Fruit fly (Drosophila melanogaster) whole organism, embryonic: Measurements from ENCODE around the gene CG34148.
A peak's percentile ranks its signal among the peaks of the same experiment; 100 is the strongest.

Source experiments
- Ada2b ChIP-seq: fragments of 200-800 bp; sonication (Bioruptor generic); IDR thresholded peaks from 2 replicates; pipeline ENCODE4 v1.3.6; 2022; ENCODE audit warnings: missing biosample characterization, missing genetic modification characterization
- Aef1 ChIP-seq: fragments of 200-800 bp; sonication (Bioruptor generic); IDR thresholded peaks from 3 replicates; pipeline ENCODE4 v1.3.6; 2022; ENCODE audit warnings: missing biosample characterization, missing genetic modification characterization
- CG10267 ChIP-seq: fragments of 200-800 bp; sonication (Bioruptor generic); optimal IDR thresholded peaks from 2 replicates; lab custom pipeline; 2018; ENCODE audit warnings: missing biosample characterization, mild to moderate bottlenecking, missing genetic modification characterization, moderate library complexity
- CG10366 ChIP-seq: fragments of 200-800 bp; sonication (Bioruptor generic); IDR thresholded peaks from 2 replicates; pipeline ENCODE4 v1.3.6; 2022; ENCODE audit warnings: missing biosample characterization, missing genetic modification characterization
- CG10959 ChIP-seq: fragments of 200-800 bp; sonication (Bioruptor generic); IDR thresholded peaks from 2 replicates; pipeline ENCODE4 v1.3.6; 2022; ENCODE audit warnings: missing biosample characterization, missing genetic modification characterization
- CG11560 ChIP-seq: fragments of 200-800 bp; sonication (Bioruptor generic); IDR thresholded peaks from 3 replicates; pipeline ENCODE4 v1.3.6; 2022; ENCODE audit warnings: missing biosample characterization, missing genetic modification characterization
- CG11695 ChIP-seq: fragments of 200-800 bp; sonication (Bioruptor generic); IDR thresholded peaks from 3 replicates; pipeline ENCODE4 v1.3.6; 2022; ENCODE audit warnings: missing biosample characterization, missing genetic modification characterization
- CG12236 ChIP-seq: fragments of 200-800 bp; sonication (Bioruptor generic); optimal IDR thresholded peaks from 2 replicates; lab custom pipeline; 2016; ENCODE audit warnings: missing biosample characterization, missing genetic modification characterization
- CG1233 ChIP-seq: fragments of 200-800 bp; sonication (Bioruptor generic); optimal IDR thresholded peaks from 4 replicates; lab custom pipeline; 2018; ENCODE audit warnings: missing biosample characterization, mild to moderate bottlenecking, missing genetic modification characterization
- CG12391 ChIP-seq: fragments of 200-800 bp; sonication (Bioruptor generic); optimal IDR thresholded peaks from 3 replicates; lab custom pipeline; 2018; ENCODE audit warnings: missing biosample characterization, mild to moderate bottlenecking, missing genetic modification characterization, moderate library complexity
- CG13123 ChIP-seq: fragments of 200-800 bp; sonication (Bioruptor generic); optimal IDR thresholded peaks from 2 replicates; lab custom pipeline; 2016; ENCODE audit warnings: missing biosample characterization, missing genetic modification characterization
- CG14441 ChIP-seq: fragments of 200-800 bp; sonication (Bioruptor generic); IDR thresholded peaks from 2 replicates; pipeline ENCODE4 v1.3.6; 2022; ENCODE audit warnings: missing biosample characterization, missing genetic modification characterization
- CG1529 ChIP-seq: fragments of 200-800 bp; sonication (Bioruptor generic); optimal IDR thresholded peaks from 3 replicates; lab custom pipeline; 2018; ENCODE audit warnings: missing biosample characterization, missing genetic modification characterization
- CG15479 ChIP-seq: fragments of 200-800 bp; sonication (Bioruptor generic); optimal IDR thresholded peaks from 3 replicates; lab custom pipeline; 2019; ENCODE audit warnings: missing biosample characterization, mild to moderate bottlenecking, missing genetic modification characterization, moderate library complexity
- CG1832 ChIP-seq: fragments of 200-800 bp; sonication (Bioruptor generic); optimal IDR thresholded peaks from 2 replicates; lab custom pipeline; 2017; ENCODE audit warnings: missing biosample characterization, mild to moderate bottlenecking, missing genetic modification characterization, inconsistent platforms
- CG30403 ChIP-seq: fragments of 200-800 bp; sonication (Bioruptor generic); optimal IDR thresholded peaks from 3 replicates; lab custom pipeline; 2016; ENCODE audit warnings: missing biosample characterization, missing genetic modification characterization
- CG31365 ChIP-seq: fragments of 200-800 bp; sonication (Bioruptor generic); optimal IDR thresholded peaks from 2 replicates; lab custom pipeline; 2018; ENCODE audit warnings: missing biosample characterization, mild to moderate bottlenecking, missing genetic modification characterization
- CG34376 ChIP-seq: fragments of 200-800 bp; sonication (Bioruptor generic); optimal IDR thresholded peaks from 2 replicates; lab custom pipeline; 2018; ENCODE audit warnings: missing biosample characterization, mild to moderate bottlenecking, missing genetic modification characterization
- CG3838 ChIP-seq: fragments of 200-800 bp; sonication (Bioruptor generic); optimal IDR thresholded peaks from 3 replicates; lab custom pipeline; 2016; ENCODE audit warnings: missing biosample characterization, missing genetic modification characterization
- CG4404 ChIP-seq: fragments of 200-800 bp; sonication (Bioruptor generic); IDR thresholded peaks from 2 replicates; pipeline ENCODE4 v1.3.6; 2022; ENCODE audit warnings: missing biosample characterization, missing genetic modification characterization
- CG5953 ChIP-seq: fragments of 200-800 bp; sonication (Bioruptor generic); IDR thresholded peaks from 2 replicates; pipeline ENCODE4 v1.3.6; 2022; ENCODE audit warnings: missing biosample characterization, missing genetic modification characterization
- CG6175 ChIP-seq: fragments of 200-800 bp; sonication (Bioruptor generic); IDR thresholded peaks from 3 replicates; pipeline ENCODE4 v1.3.6; 2022; ENCODE audit warnings: missing biosample characterization, missing genetic modification characterization
- CG7928 ChIP-seq: fragments of 200-800 bp; sonication (Bioruptor generic); optimal IDR thresholded peaks from 2 replicates; lab custom pipeline; 2017; ENCODE audit warnings: missing biosample characterization, mild to moderate bottlenecking, missing genetic modification characterization
- CG8944 ChIP-seq: fragments of 200-800 bp; sonication (Bioruptor generic); optimal IDR thresholded peaks from 3 replicates; lab custom pipeline; 2016; ENCODE audit warnings: missing biosample characterization, missing genetic modification characterization
- CHES-1-like ChIP-seq: fragments of 200-800 bp; sonication (Bioruptor generic); optimal IDR thresholded peaks from 2 replicates; lab custom pipeline; 2016; ENCODE audit warnings: missing biosample characterization, missing genetic modification characterization
- Dref ChIP-seq: fragments of 200-800 bp; sonication (Bioruptor generic); IDR thresholded peaks from 2 replicates; pipeline ENCODE4 v1.3.6; 2022; ENCODE audit warnings: missing biosample characterization, missing genetic modification characterization
- H15 ChIP-seq: fragments of 200-800 bp; sonication (Bioruptor generic); IDR thresholded peaks from 3 replicates; pipeline ENCODE4 v1.3.6; 2022; ENCODE audit warnings: missing biosample characterization, missing genetic modification characterization
- HLH4C ChIP-seq: fragments of 200-800 bp; sonication (Bioruptor generic); IDR thresholded peaks from 3 replicates; pipeline ENCODE4 v1.3.6; 2022; ENCODE audit warnings: missing biosample characterization, missing genetic modification characterization; ENCODE audit not compliant: partially characterized antibody
- Hand ChIP-seq: fragments of 200-800 bp; sonication (Bioruptor generic); optimal IDR thresholded peaks from 2 replicates; lab custom pipeline; 2017; ENCODE audit warnings: mild to moderate bottlenecking, missing biosample characterization, missing genetic modification reagents, missing genetic modification characterization
- Hr51 ChIP-seq, 2 experiments: fragments of 200-800 bp; sonication (Bioruptor generic); optimal IDR thresholded peaks; 2 replicates in 1 of 2; 3 replicates in 1 of 2; lab custom pipeline; 2016 to 2018; ENCODE audit warnings: missing biosample characterization in 2 of 2, missing genetic modification characterization in 2 of 2, mild to moderate bottlenecking in 1 of 2, moderate library complexity in 1 of 2
- Lpt ChIP-seq: fragments of >200 bp; optimal IDR thresholded peaks from 2 replicates; lab custom pipeline; 2018; ENCODE audit warnings: missing biosample characterization, missing genetic modification characterization
- Ravus ChIP-seq: fragments of 200-800 bp; sonication (Bioruptor generic); IDR thresholded peaks from 2 replicates; pipeline ENCODE4 v1.3.6; 2022; ENCODE audit warnings: missing biosample characterization, missing genetic modification characterization
- Scr ChIP-seq: fragments of 200-800 bp; sonication (Bioruptor generic); IDR thresholded peaks from 2 replicates; pipeline ENCODE4 v1.3.6; 2022; ENCODE audit warnings: missing biosample characterization, missing genetic modification characterization; ENCODE audit not compliant: partially characterized antibody
- Usf ChIP-seq: fragments of 200-800 bp; sonication (Bioruptor generic); optimal IDR thresholded peaks from 2 replicates; lab custom pipeline; 2017; ENCODE audit warnings: missing genotype, missing biosample characterization, missing genetic modification characterization
- Xrp1 ChIP-seq: fragments of 200-800 bp; sonication (Bioruptor generic); IDR thresholded peaks from 2 replicates; pipeline ENCODE4 v1.3.6; 2022; ENCODE audit warnings: missing biosample characterization, missing genetic modification characterization
- ara ChIP-seq: fragments of 200-800 bp; sonication (Bioruptor generic); IDR thresholded peaks from 2 replicates; pipeline ENCODE4 v1.3.6; 2022; ENCODE audit warnings: missing biosample characterization, missing genetic modification characterization
- crol ChIP-seq: fragments of 200-800 bp; sonication (Bioruptor generic); IDR thresholded peaks from 2 replicates; pipeline ENCODE4 v1.3.6; 2022; ENCODE audit warnings: missing biosample characterization, missing genetic modification characterization
- dimm ChIP-seq: fragments of 200-800 bp; sonication (Bioruptor generic); IDR thresholded peaks from 2 replicates; pipeline ENCODE4 v1.3.6; 2022; ENCODE audit warnings: missing biosample characterization, missing genetic modification characterization
- ewg ChIP-seq: fragments of 200-800 bp; sonication (Bioruptor generic); optimal IDR thresholded peaks from 3 replicates; lab custom pipeline; 2017; ENCODE audit warnings: mild to moderate bottlenecking, missing biosample characterization, missing genetic modification reagents, missing genetic modification characterization
- gfzf ChIP-seq: fragments of 200-800 bp; sonication (Bioruptor generic); optimal IDR thresholded peaks from 2 replicates; lab custom pipeline; 2016; ENCODE audit warnings: missing biosample characterization, mild to moderate bottlenecking, missing genetic modification characterization, moderate library complexity
- gsb ChIP-seq: fragments of 200-800 bp; sonication (Bioruptor generic); IDR thresholded peaks from 2 replicates; pipeline ENCODE4 v1.3.6; 2022; ENCODE audit warnings: missing biosample characterization, missing genetic modification characterization
- klu ChIP-seq: fragments of 200-800 bp; sonication (Bioruptor generic); IDR thresholded peaks from 2 replicates; pipeline ENCODE4 v1.3.6; 2022; ENCODE audit warnings: missing biosample characterization, missing genetic modification characterization
- kni ChIP-seq: fragments of 200-800 bp; sonication (Bioruptor generic); optimal IDR thresholded peaks from 3 replicates; lab custom pipeline; 2017; ENCODE audit warnings: mild to moderate bottlenecking, missing biosample characterization, missing genetic modification reagents, missing genetic modification characterization
- onecut ChIP-seq: fragments of 200-800 bp; sonication (Bioruptor generic); IDR thresholded peaks from 2 replicates; pipeline ENCODE4 v1.3.6; 2022; ENCODE audit warnings: missing biosample characterization, missing genetic modification characterization
- otp ChIP-seq: fragments of 200-800 bp; sonication (Bioruptor generic); IDR thresholded peaks from 3 replicates; pipeline ENCODE4, ENCODE4 v1.3.6; 2022; ENCODE audit warnings: missing biosample characterization, missing genetic modification characterization
- pnt ChIP-seq: fragments of 200-800 bp; sonication (Bioruptor generic); optimal IDR thresholded peaks from 3 replicates; lab custom pipeline; 2016; ENCODE audit warnings: missing biosample characterization, missing genetic modification characterization
- psq ChIP-seq: fragments of 200-800 bp; sonication (Bioruptor generic); optimal IDR thresholded peaks from 2 replicates; lab custom pipeline; 2017; ENCODE audit warnings: missing biosample characterization, missing genetic modification characterization
- shn ChIP-seq: fragments of 200-800 bp; sonication (Bioruptor generic); optimal IDR thresholded peaks from 3 replicates; lab custom pipeline; 2016; ENCODE audit warnings: missing biosample characterization, missing genetic modification characterization
- ssp ChIP-seq: fragments of 200-800 bp; sonication (Bioruptor generic); IDR thresholded peaks from 2 replicates; pipeline ENCODE4 v1.3.6; 2022; ENCODE audit warnings: missing biosample characterization, missing genetic modification characterization
- wdn ChIP-seq: fragments of 200-800 bp; sonication (Bioruptor generic); IDR thresholded peaks from 2 replicates; pipeline ENCODE4 v1.3.6; 2022; ENCODE audit warnings: missing biosample characterization, missing genetic modification characterization

The CG34148 gene

dm6 chr3R:21853618-21854573 is 24.6 kb downstream of the CG34148 start (continued):
- no peak for TF ChIP-seq Ada2b (GFP tag; lab: Robert Waterston, UW)
- no peak for TF ChIP-seq klu
- no peak for TF ChIP-seq CG13123 (GFP tag; lab: Kevin White, UChicago)
- TF ChIP-seq CG10959 (GFP tag; lab: Robert Waterston, UW) = no peak
- no peak for TF ChIP-seq CG7928
- peak; percentile 32 for TF ChIP-seq ewg
- TF ChIP-seq CG30403 (GFP tag; lab: Kevin White, UChicago) = no peak
- peak; percentile 36; the same call in 1 of the 2 replicates for TF ChIP-seq Scr (GFP tag; lab: Robert Waterston, UW)
- no peak for TF ChIP-seq CG31365
- no peak for TF ChIP-seq ara (GFP tag; lab: Robert Waterston, UW)
- peak; percentile 3 for TF ChIP-seq CG34376 (GFP tag; lab: Kevin White, UChicago)
- no peak for TF ChIP-seq CG1233
- TF ChIP-seq shn = no peak
- TF ChIP-seq CG10366 (GFP tag; lab: Robert Waterston, UW) = no peak
- TF ChIP-seq CG1832 (GFP tag; lab: Kevin White, UChicago) = peak; percentile 66
- peak; percentile 67 for TF ChIP-seq Lpt (GFP tag; lab: Kevin White, UChicago)
- TF ChIP-seq crol (GFP tag; lab: Robert Waterston, UW) = no peak
- 0 out of 3 replicates have a peak, but pooled peaks have one; percentile 7 for TF ChIP-seq CG11695 (GFP tag; lab: Robert Waterston, UW)
- TF ChIP-seq HLH4C = no peak
- TF ChIP-seq Hand = no peak
- no peak for TF ChIP-seq Aef1 (GFP tag; lab: Robert Waterston, UW)
- TF ChIP-seq H15 (GFP tag; lab: Robert Waterston, UW) = no peak
- TF ChIP-seq CG15479 (GFP tag; lab: Kevin White, UChicago) = no peak
- no peak for TF ChIP-seq ssp (GFP tag; lab: Robert Waterston, UW)
- TF ChIP-seq kni (GFP tag; lab: Kevin White, UChicago) = no peak
- TF ChIP-seq Hr51 (GFP tag; optimal IDR thresholded peaks at IDR 0.05; lab: Kevin White, UChicago) = no peak
- no peak for TF ChIP-seq CG6175 (GFP tag; lab: Robert Waterston, UW)
- TF ChIP-seq CG5953 = no peak
- TF ChIP-seq CG4404 (GFP tag; lab: Robert Waterston, UW) = no peak; the same call in 1 of the 2 replicates
- no peak for TF ChIP-seq CG11560 (tag; lab: Robert Waterston, UW)
- TF ChIP-seq CHES-1-like (GFP tag; lab: Kevin White, UChicago) = peak; percentile 47
- TF ChIP-seq Xrp1 (GFP tag; lab: Robert Waterston, UW) = peak; percentile 32; the same call in 1 of the 2 replicates
- no peak for TF ChIP-seq gsb (GFP tag; lab: Robert Waterston, UW)
- TF ChIP-seq CG12391 (tag; lab: Kevin White, UChicago) = peak; percentile 12
- TF ChIP-seq dimm = no peak
- no peak for TF ChIP-seq Dref (GFP tag; lab: Robert Waterston, UW)
- no peak for TF ChIP-seq pnt (GFP tag; lab: Kevin White, UChicago)
- TF ChIP-seq gfzf (GFP tag; lab: Kevin White, UChicago) = no peak
- TF ChIP-seq CG3838 (GFP tag; lab: Kevin White, UChicago) = no peak
- 0 out of 3 replicates have a peak, but pooled peaks have one; percentile 51 for TF ChIP-seq otp (GFP tag; lab: Robert Waterston, UW)
- TF ChIP-seq Ravus (GFP tag; lab: Robert Waterston, UW) = no peak
- TF ChIP-seq CG8944 (GFP tag; lab: Kevin White, UChicago) = no peak
- TF ChIP-seq CG10267 (tag; lab: Kevin White, UChicago) = no peak
- TF ChIP-seq CG14441 (GFP tag; lab: Robert Waterston, UW) = peak; percentile 16; the same call in 1 of the 2 replicates
- no peak for TF ChIP-seq CG12236 (GFP tag; lab: Kevin White, UChicago)
- TF ChIP-seq CG1529 (GFP tag; lab: Kevin White, UChicago) = no peak
- peak; percentile 26; the same call in 1 of the 2 replicates for TF ChIP-seq onecut (GFP tag; lab: Robert Waterston, UW)
- peak; percentile 28 for TF ChIP-seq wdn (GFP tag; lab: Robert Waterston, UW)
- no peak for TF ChIP-seq Usf
- peak; percentile 70 for TF ChIP-seq psq
